Fruit fly (Drosophila melanogaster) whole organism, adult: Measurements from ENCODE around the gene CG31407.

Experiments used
- CG5204 ChIP-seq: fragments of 200-800 bp; sonication (Bioruptor generic); optimal IDR thresholded peaks from 2 replicates; lab custom pipeline; 2016; ENCODE audit warnings: missing biosample characterization, missing genetic modification characterization
- CG7045 ChIP-seq: fragments of 200-800 bp; sonication (Bioruptor generic); optimal IDR thresholded peaks from 2 replicates; lab custom pipeline; 2017; ENCODE audit warnings: missing biosample characterization, mild to moderate bottlenecking, missing genetic modification characterization

dm6 chr3R:10067605-10068004 lies 42.7 kb upstream of the CG31407 start, which contains the start of gene CG33784:
- TF ChIP-seq CG7045 (GFP tag; lab: Kevin White, UChicago) (no peak), CG5204 (no peak)
